Worm (Caenorhabditis elegans): ENCODE data around the gene T06D4.1.

The T06D4.1 gene

DNA sequence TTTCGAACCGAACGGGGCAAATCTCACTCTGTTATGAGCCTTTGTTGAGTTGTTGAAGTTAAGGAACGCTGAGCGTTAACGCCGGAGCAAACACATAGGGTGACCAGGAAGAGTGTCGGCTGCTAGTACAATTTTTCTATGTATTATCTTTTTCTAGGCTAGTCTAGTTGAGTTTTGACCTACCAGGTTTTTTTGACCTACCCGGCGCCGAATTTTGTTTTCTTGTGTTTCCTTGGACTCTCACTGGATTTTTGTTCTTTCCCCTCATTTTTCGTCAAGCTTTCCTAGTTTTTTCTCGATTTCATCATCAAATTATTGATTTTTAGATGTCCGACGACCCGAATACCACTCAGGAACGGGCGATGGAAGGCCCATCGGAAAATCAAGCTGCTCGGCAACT, at the start of gene T06D4.1:
Gene T06D4.1, plus strand, starts transcription at position 321 of the 400 bp plus-strand sequence.
- TF ChIP-seq hlh-26 (GFP tag; conservative IDR thresholded peaks at IDR 0.05): no peak
- peak; percentile 1 for TF ChIP-seq dpl-1 (GFP tag; optimal IDR thresholded peaks at IDR 0.05)
- no peak for TF ChIP-seq atf-7 (tag; optimal IDR thresholded peaks at IDR 0.05)
- peak; percentile 12 for TF ChIP-seq snpc-1.1 (tag; optimal IDR thresholded peaks at IDR 0.05; ENCODE audit: insufficient read depth)
- TF ChIP-seq aptf-2 (GFP tag; conservative IDR thresholded peaks at IDR 0.05): 0 out of 2 replicates have a peak, but pooled peaks have one; percentile 5
- TF ChIP-seq efl-1 (GFP tag; optimal IDR thresholded peaks at IDR 0.05): peak; percentile 80
- peak; percentile 69 for TF ChIP-seq madf-6 (GFP tag; IDR thresholded peaks at IDR 0.05)
- TF ChIP-seq madf-8 (GFP tag; conservative IDR thresholded peaks at IDR 0.05): peak; percentile 76

DNA sequence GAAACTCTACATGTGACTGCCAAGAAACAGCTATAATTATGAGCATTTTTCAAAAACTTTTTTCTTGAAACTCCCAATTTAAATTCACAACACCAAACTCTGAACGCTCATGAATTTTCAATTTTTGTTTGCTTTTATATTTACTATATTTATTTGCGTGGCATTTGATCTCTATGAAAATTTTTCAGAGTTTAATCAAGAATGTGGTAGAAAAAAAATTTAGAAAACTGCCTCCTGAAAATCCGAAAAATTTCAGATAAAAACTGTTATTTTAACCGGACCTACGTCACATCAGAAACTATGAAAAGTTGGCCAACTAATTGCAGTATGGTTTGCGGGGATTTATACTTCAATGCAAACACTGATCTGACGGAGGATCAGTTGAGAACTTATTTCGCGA, 49.6 kb upstream of the T06D4.1 start, which contains the start of gene irld-27:
Gene irld-27, plus strand, starts transcription at position 301 of the 400 bp plus-strand sequence.
- TF ChIP-seq ama-1 (optimal IDR thresholded peaks at IDR 0.05) (no peak), ama-1 (GFP tag; optimal IDR thresholded peaks at IDR 0.05) (no peak), Y56A3A.18 (GFP tag; IDR thresholded peaks at IDR 0.05) (no peak), ztf-22 (GFP tag; optimal IDR thresholded peaks at IDR 0.05) (no peak), K12H6.12 (tag; optimal IDR thresholded peaks at IDR 0.05) (no peak), zim-3 (tag; optimal IDR thresholded peaks at IDR 0.05) (no peak), ceh-79 (tag; optimal IDR thresholded peaks at IDR 0.05) (no peak), ccch-3 (GFP tag; optimal IDR thresholded peaks at IDR 0.05) (no peak), ceh-91 (GFP tag; IDR thresholded peaks at IDR 0.05) (no peak), ztf-18 (tag; optimal IDR thresholded peaks at IDR 0.05) (no peak), dpff-1 (tag; optimal IDR thresholded peaks at IDR 0.05) (no peak), let-607 (tag; optimal IDR thresholded peaks at IDR 0.05) (no peak), hmg-20 (GFP tag; IDR thresholded peaks at IDR 0.05) (no peak), nfya-2 (GFP tag; IDR thresholded peaks at IDR 0.05) (no peak), nhr-179 (tag; optimal IDR thresholded peaks at IDR 0.05) (no peak)

DNA sequence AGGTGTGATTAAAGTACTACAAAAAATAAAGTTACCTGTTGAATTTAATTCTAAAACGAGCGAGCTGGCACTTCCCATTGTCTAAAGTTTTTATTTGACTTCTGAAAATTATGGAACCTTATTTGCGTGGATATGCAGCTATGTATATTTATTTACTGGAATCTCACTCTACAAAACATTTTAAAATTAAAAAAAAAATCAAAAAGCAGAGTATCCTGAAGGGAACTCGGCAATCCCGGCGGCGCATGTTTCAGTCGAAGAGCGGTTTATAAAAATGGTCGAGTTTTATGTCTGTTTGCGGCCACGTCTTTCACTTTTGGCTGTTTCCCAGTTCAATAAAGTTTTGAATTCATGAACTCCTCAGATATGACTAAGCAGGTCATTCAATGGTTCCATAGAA, 44.6 kb upstream of the T06D4.1 start, which contains the start of gene F14D2.19:
Gene F14D2.19, minus strand, starts transcription at position 101 of the 400 bp plus-strand sequence.
- TF ChIP-seq T26A5.8 (tag; optimal IDR thresholded peaks at IDR 0.05) (no peak), repo-1 (tag; optimal IDR thresholded peaks at IDR 0.05) (no peak), Y53G8AR.9 (GFP tag; conservative IDR thresholded peaks at IDR 0.05) (no peak), madf-8 (GFP tag; conservative IDR thresholded peaks at IDR 0.05) (no peak), K11D2.4 (GFP tag; IDR thresholded peaks at IDR 0.05) (no peak), nfya-2 (GFP tag; IDR thresholded peaks at IDR 0.05) (no peak), Y67H2A.10 (GFP tag; conservative IDR thresholded peaks at IDR 0.05) (no peak), D2030.7 (GFP tag; IDR thresholded peaks at IDR 0.05) (no peak), bed-1 (GFP tag; IDR thresholded peaks at IDR 0.05) (no peak), ztf-18 (tag; optimal IDR thresholded peaks at IDR 0.05) (no peak), rcor-1 (GFP tag; IDR thresholded peaks at IDR 0.05) (no peak), zim-3 (tag; optimal IDR thresholded peaks at IDR 0.05) (no peak), nfyb-1 (GFP tag; IDR thresholded peaks at IDR 0.05) (no peak), mel-28 (tag; optimal IDR thresholded peaks at IDR 0.05; ENCODE audit: borderline replicate concordance) (no peak), aptf-3 (GFP tag; IDR thresholded peaks at IDR 0.05) (no peak), pha-4 (tag; optimal IDR thresholded peaks at IDR 0.05) (no peak)

DNA sequence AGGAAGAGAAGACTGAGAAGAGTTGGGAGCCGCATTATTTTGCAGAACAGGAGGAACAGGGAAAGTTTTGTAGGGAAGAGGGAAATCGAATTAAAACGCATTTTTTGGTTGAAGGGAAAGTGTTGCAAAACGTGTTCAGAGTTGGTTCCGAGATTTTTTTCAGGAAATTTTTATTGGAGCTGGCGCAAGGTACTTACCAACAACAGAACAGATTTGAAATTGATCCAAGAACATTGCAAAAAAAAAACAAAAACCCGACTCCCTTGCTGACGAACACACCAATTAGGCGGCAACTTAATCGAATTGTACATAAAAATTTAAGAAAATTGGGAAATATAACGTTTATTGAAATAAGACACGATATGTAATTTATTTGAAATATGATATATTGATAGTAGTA, 43.1 kb upstream of the T06D4.1 start, which contains the start of gene F14D2.7:
Gene F14D2.7, minus strand, starts transcription at position 101 of the 400 bp plus-strand sequence.
- TF ChIP-seq Y53F4B.3 (GFP tag; IDR thresholded peaks at IDR 0.05) (no peak), mes-4 (tag; optimal IDR thresholded peaks at IDR 0.05) (no peak), ztf-18 (tag; optimal IDR thresholded peaks at IDR 0.05) (no peak), tlf-1 (GFP tag; optimal IDR thresholded peaks at IDR 0.05) (no peak), B0035.1 (tag; optimal IDR thresholded peaks at IDR 0.05) (no peak), ceh-91 (GFP tag; IDR thresholded peaks at IDR 0.05) (no peak), F57C9.4 (tag; optimal IDR thresholded peaks at IDR 0.05) (no peak), K12H6.12 (tag; optimal IDR thresholded peaks at IDR 0.05) (no peak), pha-4 (tag; optimal IDR thresholded peaks at IDR 0.05) (no peak), rec-8 (tag; optimal IDR thresholded peaks at IDR 0.05) (no peak), cebp-2 (GFP tag; IDR thresholded peaks at IDR 0.05) (no peak), repo-1 (tag; optimal IDR thresholded peaks at IDR 0.05) (no peak), ceh-58 (GFP tag; IDR thresholded peaks at IDR 0.05) (no peak), nhr-120 (GFP tag; IDR thresholded peaks at IDR 0.05) (no peak), somi-1 (GFP tag; optimal IDR thresholded peaks at IDR 0.05) (no peak), B0261.1 (tag; optimal IDR thresholded peaks at IDR 0.05) (no peak)
